Fruit fly (Drosophila melanogaster) whole organism, embryonic: Measurements from ENCODE around the gene c12.2.
A peak's percentile ranks its signal among the peaks of the same experiment; 100 is the strongest.

Experiments used
- B-H2 ChIP-seq: fragments of 200-800 bp; sonication (Bioruptor generic); optimal IDR thresholded peaks from 2 replicates; lab custom pipeline; 2018; ENCODE audit warnings: missing biosample characterization, mild to moderate bottlenecking, missing genetic modification characterization
- Bdp1 ChIP-seq: fragments of 200-800 bp; sonication (Bioruptor generic); optimal IDR thresholded peaks from 3 replicates; lab custom pipeline; 2016; ENCODE audit warnings: missing biosample characterization, missing genetic modification characterization
- CG10147 ChIP-seq: fragments of 200-800 bp; sonication (Bioruptor generic); optimal IDR thresholded peaks from 2 replicates; lab custom pipeline; 2019; ENCODE audit warnings: missing biosample characterization, mild to moderate bottlenecking, missing genetic modification characterization, moderate library complexity
- CG10959 ChIP-seq: fragments of 200-800 bp; sonication (Bioruptor generic); IDR thresholded peaks from 2 replicates; pipeline ENCODE4 v1.3.6; 2022; ENCODE audit warnings: missing biosample characterization, missing genetic modification characterization
- CG12744 ChIP-seq: fragments of 200-800 bp; sonication (Bioruptor generic); optimal IDR thresholded peaks from 2 replicates; lab custom pipeline; 2016; ENCODE audit warnings: missing biosample characterization, missing genetic modification characterization
- CG13775 ChIP-seq: fragments of 200-800 bp; sonication (Bioruptor generic); optimal IDR thresholded peaks from 3 replicates; lab custom pipeline; 2017; ENCODE audit warnings: missing biosample characterization, mild to moderate bottlenecking, missing genetic modification characterization
- CG14014 ChIP-seq: fragments of 200-800 bp; sonication (Bioruptor generic); IDR thresholded peaks from 2 replicates; pipeline ENCODE4 v1.3.6; 2022; ENCODE audit warnings: missing biosample characterization, missing genetic modification characterization
- CG1603 ChIP-seq: fragments of 200-800 bp; sonication (Bioruptor generic); optimal IDR thresholded peaks from 2 replicates; lab custom pipeline; 2019; ENCODE audit warnings: missing biosample characterization, mild to moderate bottlenecking, missing genetic modification characterization, moderate library complexity
- CG17568 ChIP-seq: fragments of 200-800 bp; sonication (Bioruptor generic); optimal IDR thresholded peaks from 2 replicates; lab custom pipeline; 2018; ENCODE audit warnings: missing biosample characterization, mild to moderate bottlenecking, missing genetic modification characterization, moderate library complexity
- CG2129 ChIP-seq: fragments of 200-800 bp; sonication (Bioruptor generic); IDR thresholded peaks from 2 replicates; pipeline ENCODE4 v1.3.6; 2022; ENCODE audit warnings: missing biosample characterization, missing genetic modification characterization; ENCODE audit not compliant: partially characterized antibody
- CG2889 ChIP-seq: fragments of 200-800 bp; sonication (Bioruptor generic); IDR thresholded peaks from 3 replicates; pipeline ENCODE4 v1.3.6; 2022; ENCODE audit warnings: missing biosample characterization, missing genetic modification characterization
- CG34376 ChIP-seq: fragments of 200-800 bp; sonication (Bioruptor generic); optimal IDR thresholded peaks from 2 replicates; lab custom pipeline; 2018; ENCODE audit warnings: missing biosample characterization, mild to moderate bottlenecking, missing genetic modification characterization
- CG34422 ChIP-seq: fragments of 200-800 bp; sonication (Bioruptor generic); IDR thresholded peaks from 3 replicates; pipeline ENCODE4 v1.3.6; 2022; ENCODE audit warnings: missing biosample characterization, missing genetic modification characterization
- CG3726 ChIP-seq: fragments of 200-800 bp; sonication (Bioruptor generic); IDR thresholded peaks from 3 replicates; pipeline ENCODE4, ENCODE4 v1.3.6; 2022; ENCODE audit warnings: missing biosample characterization, missing genetic modification characterization
- CG4820 ChIP-seq: fragments of 200-800 bp; sonication (Bioruptor generic); optimal IDR thresholded peaks from 3 replicates; lab custom pipeline; 2016; ENCODE audit warnings: missing biosample characterization, missing genetic modification characterization
- CG4854 ChIP-seq: fragments of 200-800 bp; sonication (Bioruptor generic); optimal IDR thresholded peaks from 2 replicates; lab custom pipeline; 2016; ENCODE audit warnings: missing biosample characterization, missing genetic modification characterization, inconsistent platforms
- CG7271 ChIP-seq: fragments of 200-800 bp; sonication (Bioruptor generic); optimal IDR thresholded peaks from 2 replicates; lab custom pipeline; 2018; ENCODE audit warnings: missing biosample characterization, mild to moderate bottlenecking, missing genetic modification characterization, moderate library complexity
- CG7556 ChIP-seq: fragments of 200-800 bp; sonication (Bioruptor generic); optimal IDR thresholded peaks from 2 replicates; lab custom pipeline; 2017; ENCODE audit warnings: missing biosample characterization, mild to moderate bottlenecking, missing genetic modification characterization
- CG7786 ChIP-seq: fragments of 200-800 bp; sonication (Bioruptor generic); optimal IDR thresholded peaks from 2 replicates; lab custom pipeline; 2016; ENCODE audit warnings: missing biosample characterization, missing genetic modification characterization
- CG8478 ChIP-seq: fragments of >200 bp; optimal IDR thresholded peaks from 2 replicates; lab custom pipeline; 2018
- CG9609 ChIP-seq: fragments of 200-800 bp; sonication (Bioruptor generic); optimal IDR thresholded peaks from 3 replicates; lab custom pipeline; 2016; ENCODE audit warnings: missing biosample characterization, missing genetic modification characterization
- CG9797 ChIP-seq: fragments of 200-800 bp; sonication (Bioruptor generic); optimal IDR thresholded peaks from 3 replicates; lab custom pipeline; 2018; ENCODE audit warnings: missing biosample characterization, mild to moderate bottlenecking, missing genetic modification characterization
- D19B ChIP-seq: fragments of 200-800 bp; sonication (Bioruptor generic); optimal IDR thresholded peaks from 2 replicates; lab custom pipeline; 2017; ENCODE audit warnings: missing biosample characterization, mild to moderate bottlenecking, missing genetic modification characterization
- Dip3 ChIP-seq: fragments of 200-800 bp; sonication (Bioruptor generic); optimal IDR thresholded peaks from 3 replicates; lab custom pipeline; 2016; ENCODE audit warnings: missing biosample characterization, missing genetic modification characterization
- Drgx ChIP-seq: fragments of 200-800 bp; sonication (Bioruptor generic); IDR thresholded peaks from 2 replicates; pipeline ENCODE4 v1.3.6; 2022; ENCODE audit warnings: missing biosample characterization, missing genetic modification characterization
- HmgD ChIP-seq: fragments of 200-800 bp; sonication (Bioruptor generic); optimal IDR thresholded peaks from 3 replicates; lab custom pipeline; 2016; ENCODE audit warnings: missing biosample characterization, missing genetic modification characterization
- Hmx ChIP-seq: fragments of 200-800 bp; sonication (Bioruptor generic); optimal IDR thresholded peaks from 2 replicates; lab custom pipeline; 2016; ENCODE audit warnings: missing biosample characterization, missing genetic modification characterization
- Kr ChIP-seq: fragments of 200-800 bp; sonication (Bioruptor generic); optimal IDR thresholded peaks from 2 replicates; lab custom pipeline; 2017; ENCODE audit warnings: missing biosample characterization, mild to moderate bottlenecking, missing genetic modification characterization
- Mad ChIP-seq: fragments of 200-800 bp; sonication (Bioruptor generic); optimal IDR thresholded peaks from 2 replicates; lab custom pipeline; 2016; ENCODE audit warnings: missing biosample characterization, missing genetic modification characterization
- NC2α ChIP-seq: fragments of 200-800 bp; sonication (Bioruptor generic); optimal IDR thresholded peaks from 2 replicates; lab custom pipeline; 2016; ENCODE audit warnings: missing biosample characterization, missing genetic modification characterization
- PHDP ChIP-seq: fragments of 200-800 bp; sonication (Bioruptor generic); optimal IDR thresholded peaks from 3 replicates; lab custom pipeline; 2018; ENCODE audit warnings: missing biosample characterization, mild to moderate bottlenecking, missing genetic modification characterization, moderate library complexity
- Spps ChIP-seq: fragments of 200-800 bp; sonication (Bioruptor generic); optimal IDR thresholded peaks from 2 replicates; lab custom pipeline; 2018; ENCODE audit warnings: missing biosample characterization, mild to moderate bottlenecking, missing genetic modification characterization
- Sry-β ChIP-seq: fragments of 200-800 bp; sonication (Bioruptor generic); optimal IDR thresholded peaks from 2 replicates; lab custom pipeline; 2018; ENCODE audit warnings: missing biosample characterization, mild to moderate bottlenecking, missing genetic modification characterization, moderate library complexity
- Taf1 ChIP-seq: fragments of 200-800 bp; sonication (Bioruptor generic); IDR thresholded peaks from 2 replicates; pipeline ENCODE4 v1.3.6; 2022; ENCODE audit warnings: missing biosample characterization, missing genetic modification characterization
- ci ChIP-seq: fragments of 200-800 bp; sonication (Bioruptor generic); IDR thresholded peaks from 3 replicates; pipeline ENCODE4 v1.3.6; 2022; ENCODE audit warnings: missing biosample characterization, missing genetic modification characterization
- dati ChIP-seq: fragments of 200-800 bp; sonication (Bioruptor generic); IDR thresholded peaks from 2 replicates; pipeline ENCODE4 v1.3.6; 2022; ENCODE audit warnings: missing biosample characterization, missing genetic modification characterization
- dmrt99B ChIP-seq: fragments of 200-800 bp; sonication (Bioruptor generic); optimal IDR thresholded peaks from 2 replicates; lab custom pipeline; 2018; ENCODE audit warnings: missing biosample characterization, mild to moderate bottlenecking, missing genetic modification characterization, moderate library complexity
- exex ChIP-seq: fragments of 200-800 bp; sonication (Bioruptor generic); optimal IDR thresholded peaks from 4 replicates; lab custom pipeline; 2018; ENCODE audit warnings: missing biosample characterization, mild to moderate bottlenecking, missing genetic modification characterization, moderate library complexity
- gcm2 ChIP-seq: fragments of 200-800 bp; sonication (Bioruptor generic); optimal IDR thresholded peaks from 2 replicates; lab custom pipeline; 2016; ENCODE audit warnings: missing biosample characterization, missing genetic modification characterization
- jigr1 ChIP-seq: fragments of 200-800 bp; sonication (Bioruptor generic); IDR thresholded peaks from 3 replicates; pipeline ENCODE4 v1.3.6; 2022; ENCODE audit warnings: missing biosample characterization, missing genetic modification characterization
- nerfin-1 ChIP-seq: fragments of 200-800 bp; sonication (Bioruptor generic); optimal IDR thresholded peaks from 3 replicates; lab custom pipeline; 2019; ENCODE audit warnings: missing biosample characterization, mild to moderate bottlenecking, missing genetic modification characterization, moderate library complexity
- nerfin-2 ChIP-seq: fragments of 200-800 bp; sonication (Bioruptor generic); IDR thresholded peaks from 2 replicates; pipeline ENCODE4 v1.3.6; 2022; ENCODE audit warnings: missing biosample characterization, missing genetic modification characterization; ENCODE audit not compliant: partially characterized antibody
- oc ChIP-seq: fragments of 200-800 bp; sonication (Bioruptor generic); optimal IDR thresholded peaks from 2 replicates; lab custom pipeline; 2018; ENCODE audit warnings: missing biosample characterization, mild to moderate bottlenecking, missing genetic modification characterization, moderate library complexity
- pum ChIP-seq: fragments of 200-800 bp; sonication (Bioruptor generic); optimal IDR thresholded peaks from 2 replicates; lab custom pipeline; 2016; ENCODE audit warnings: missing biosample characterization, missing genetic modification characterization
- rib ChIP-seq: fragments of 200-800 bp; sonication (Bioruptor generic); IDR thresholded peaks from 2 replicates; pipeline ENCODE4 v1.3.6; 2022; ENCODE audit warnings: missing biosample characterization, missing genetic modification characterization
- sens ChIP-seq: fragments of 200-800 bp; sonication (Bioruptor generic); peaks from one replicate; lab custom pipeline; 2016; ENCODE audit warnings: missing biosample characterization, missing genetic modification characterization
- seq ChIP-seq: fragments of 200-800 bp; sonication (Bioruptor generic); IDR thresholded peaks from 2 replicates; pipeline ENCODE4 v1.3.6; 2022; ENCODE audit warnings: missing biosample characterization, missing genetic modification characterization
- slp2 ChIP-seq: fragments of 200-800 bp; sonication (Bioruptor generic); optimal IDR thresholded peaks from 2 replicates; lab custom pipeline; 2016; ENCODE audit warnings: missing biosample characterization, missing genetic modification characterization
- ssp ChIP-seq: fragments of 200-800 bp; sonication (Bioruptor generic); IDR thresholded peaks from 2 replicates; pipeline ENCODE4 v1.3.6; 2022; ENCODE audit warnings: missing biosample characterization, missing genetic modification characterization
- stc ChIP-seq: fragments of 200-800 bp; sonication (Bioruptor generic); IDR thresholded peaks from 2 replicates; pipeline ENCODE4 v1.3.6; 2022; ENCODE audit warnings: missing biosample characterization, missing genetic modification characterization
- tup ChIP-seq: fragments of 200-800 bp; sonication (Bioruptor generic); optimal IDR thresholded peaks from 2 replicates; lab custom pipeline; 2016; ENCODE audit warnings: missing biosample characterization, mild to moderate bottlenecking, missing genetic modification characterization, moderate library complexity
- z ChIP-seq: fragments of 200-800 bp; sonication (Bioruptor generic); IDR thresholded peaks from 3 replicates; pipeline ENCODE4 v1.3.6; 2022; ENCODE audit warnings: missing biosample characterization, missing genetic modification characterization
- zfh1 ChIP-seq: fragments of 200-800 bp; sonication (Bioruptor generic); IDR thresholded peaks from 3 replicates; pipeline ENCODE4 v1.3.6; 2022; ENCODE audit warnings: missing biosample characterization, missing genetic modification characterization

c12.2 gene

dm6 chrX:9319140-9319539 is at the start of gene c12.2, which contains the start of gene c12.1 (continued):
- TF ChIP-seq ci (GFP tag; lab: Robert Waterston, UW) (peak; percentile 51; the same call in 1 of the 3 replicates), CG12744 (GFP tag; lab: Kevin White, UChicago) (no peak), B-H2 (GFP tag; lab: Kevin White, UChicago) (no peak), z (GFP tag; lab: Robert Waterston, UW) (no peak), CG34376 (GFP tag; lab: Kevin White, UChicago) (peak; percentile 35), Hmx (GFP tag; lab: Kevin White, UChicago) (no peak), CG10959 (GFP tag; lab: Robert Waterston, UW) (no peak), CG4820 (GFP tag; lab: Kevin White, UChicago) (no peak), Mad (GFP tag; lab: Kevin White, UChicago) (peak; percentile 18), CG2889 (GFP tag; lab: Robert Waterston, UW) (no peak), Taf1 (GFP tag; lab: Robert Waterston, UW) (no peak), pum (no peak), dmrt99B (no peak), CG7271 (no peak), jigr1 (GFP tag; lab: Robert Waterston, UW) (no peak), oc (no peak), CG10147 (no peak), dati (GFP tag; lab: Robert Waterston, UW) (no peak), HmgD (GFP tag; lab: Kevin White, UChicago) (peak; percentile 68), nerfin-2 (no peak), CG9609 (GFP tag; lab: Kevin White, UChicago) (peak; percentile 1), CG14014 (no peak), CG2129 (GFP tag; lab: Robert Waterston, UW) (no peak), CG8478 (lab: Kevin White, UChicago) (no peak), nerfin-1 (peak; percentile 29), CG7556 (GFP tag; lab: Kevin White, UChicago) (no peak), rib (GFP tag; lab: Robert Waterston, UW) (no peak), CG3726 (GFP tag; lab: Robert Waterston, UW) (no peak), Kr (GFP tag; lab: Kevin White, UChicago) (no peak), NC2α (GFP tag; lab: Kevin White, UChicago) (no peak), Sry-β (GFP tag; lab: Kevin White, UChicago) (no peak), CG7786 (GFP tag; lab: Kevin White, UChicago) (no peak), gcm2 (GFP tag; lab: Kevin White, UChicago) (no peak), Spps (tag; lab: Kevin White, UChicago) (no peak), CG17568 (GFP tag; lab: Kevin White, UChicago) (no peak), tup (GFP tag; lab: Kevin White, UChicago) (no peak), D19B (GFP tag; lab: Kevin White, UChicago) (no peak), CG4854 (GFP tag; lab: Kevin White, UChicago) (no peak), Drgx (no peak), seq (GFP tag; lab: Robert Waterston, UW) (no peak), Bdp1 (GFP tag; lab: Kevin White, UChicago) (no peak), zfh1 (GFP tag; lab: Robert Waterston, UW) (no peak), exex (tag; lab: Kevin White, UChicago) (no peak), slp2 (GFP tag; lab: Kevin White, UChicago) (no peak), CG34422 (GFP tag; lab: Robert Waterston, UW) (peak; percentile 87), CG13775 (no peak), CG1603 (tag; lab: Kevin White, UChicago) (no peak), PHDP (tag; lab: Kevin White, UChicago) (no peak), stc (GFP tag; lab: Robert Waterston, UW) (no peak), sens (GFP tag; lab: Kevin White, UChicago) (peak; percentile 56), ssp (GFP tag; lab: Robert Waterston, UW) (0 out of 2 replicates have a peak, but pooled peaks have one; percentile 18), Dip3 (GFP tag; lab: Kevin White, UChicago) (no peak), CG9797 (peak; percentile 88)
